Worm (Caenorhabditis elegans): Measurements from ENCODE around the gene pph-1.

The pph-1 gene

DNA sequence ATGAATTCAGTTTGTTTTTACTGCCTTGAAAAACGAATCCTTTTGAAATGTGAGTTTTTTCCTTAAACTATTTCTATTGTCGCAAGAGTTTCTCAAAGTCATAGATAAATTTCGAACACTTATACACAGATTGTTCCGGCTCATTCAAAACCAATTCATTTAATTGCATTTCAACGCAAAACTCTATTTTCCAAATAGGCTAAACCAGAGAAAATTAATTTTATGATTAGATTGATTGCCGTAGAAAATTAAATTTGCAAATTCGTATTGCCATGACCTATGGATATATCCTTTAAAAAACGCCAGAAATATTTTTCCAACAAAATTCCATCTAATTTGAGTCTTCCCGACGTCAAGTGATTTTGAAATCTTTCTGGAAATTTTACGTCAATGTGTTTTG lies 26.4 kb upstream of the pph-1 start:
- TF ChIP-seq dsc-1 (tag; optimal IDR thresholded peaks at IDR 0.05) (peak; percentile 4), fos-1 (tag; optimal IDR thresholded peaks at IDR 0.05) (no peak), lin-14 (GFP tag; optimal IDR thresholded peaks at IDR 0.05) (peak; percentile 29), mab-9 (GFP tag; IDR thresholded peaks at IDR 0.05) (no peak), nhr-71 (tag; optimal IDR thresholded peaks at IDR 0.05) (peak; percentile 15)

DNA sequence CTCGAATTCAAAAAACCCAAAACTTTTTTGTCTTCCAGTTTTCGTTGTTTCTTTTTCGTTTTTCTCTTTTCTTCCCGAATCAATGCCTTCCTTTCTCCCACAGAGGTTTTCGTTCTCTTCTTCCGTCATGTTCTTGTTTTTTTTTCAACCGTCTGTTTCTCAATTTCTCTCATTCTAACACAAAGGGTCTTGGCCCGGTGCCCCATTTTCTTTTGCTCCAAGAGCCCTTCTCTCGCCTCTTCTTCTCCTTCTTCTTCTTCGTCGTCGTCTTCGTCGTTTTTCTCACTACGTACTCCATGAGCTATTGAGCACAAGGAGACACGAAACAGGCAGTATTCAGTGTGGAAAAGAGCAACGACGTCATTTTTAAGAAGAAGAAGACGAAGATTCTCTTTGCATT lies 24.9 kb upstream of the pph-1 start:
- TF ChIP-seq efl-1 (optimal IDR thresholded peaks at IDR 0.05) = peak; percentile 13 to 29
- TF ChIP-seq efl-1 (GFP tag; optimal IDR thresholded peaks at IDR 0.05 in 1 of 2) = no peak
- peak; percentile 45 for TF ChIP-seq fkh-10 (GFP tag; optimal IDR thresholded peaks at IDR 0.05)
- TF ChIP-seq xbp-1 (tag; optimal IDR thresholded peaks at IDR 0.05) = peak; percentile 32
- TF ChIP-seq lsy-2 (tag; optimal IDR thresholded peaks at IDR 0.05) = peak in 1 of 2 experiments; percentile 55
- TF ChIP-seq dpl-1 (GFP tag; optimal IDR thresholded peaks at IDR 0.05) = peak in 1 of 3 experiments; percentile 12
- peak; percentile 3 for TF ChIP-seq zag-1 (tag; optimal IDR thresholded peaks at IDR 0.05)
- TF ChIP-seq irx-1 (tag; optimal IDR thresholded peaks at IDR 0.05) = no peak
- peak; percentile 18 for TF ChIP-seq unc-86 (tag; optimal IDR thresholded peaks at IDR 0.05)
- peak; percentile 26 for TF ChIP-seq snu-23 (GFP tag; optimal IDR thresholded peaks at IDR 0.05)
- no peak for TF ChIP-seq lin-35 (GFP tag; optimal IDR thresholded peaks at IDR 0.05)
- no peak for TF ChIP-seq pqm-1 (tag; optimal IDR thresholded peaks at IDR 0.05)
- no peak for TF ChIP-seq ets-5 (GFP tag; IDR thresholded peaks at IDR 0.05)
- peak; percentile 51 for TF ChIP-seq nhr-71 (tag; optimal IDR thresholded peaks at IDR 0.05)
- TF ChIP-seq skn-1 (tag; optimal IDR thresholded peaks at IDR 0.05) = no peak
- peak; percentile 28 for TF ChIP-seq rnt-1 (tag; optimal IDR thresholded peaks at IDR 0.05)
- TF ChIP-seq mep-1 (tag; optimal IDR thresholded peaks at IDR 0.05) = peak; percentile 5
- peak; percentile 88 for TF ChIP-seq lin-14 (GFP tag; optimal IDR thresholded peaks at IDR 0.05)
- no peak for TF ChIP-seq hpl-2 (GFP tag; optimal IDR thresholded peaks at IDR 0.05)
- TF ChIP-seq sptf-1 (tag; optimal IDR thresholded peaks at IDR 0.05) = no peak
- TF ChIP-seq fkh-8 (tag; optimal IDR thresholded peaks at IDR 0.05) = peak; percentile 3
- peak in 1 of 3 experiments; percentile 51 for TF ChIP-seq ceh-82 (tag; optimal IDR thresholded peaks at IDR 0.05)
- TF ChIP-seq dsc-1 (tag; optimal IDR thresholded peaks at IDR 0.05) = peak; percentile 50
- TF ChIP-seq nhr-47 (tag; optimal IDR thresholded peaks at IDR 0.05) = peak; percentile 37
- TF ChIP-seq ceh-8 (GFP tag; optimal IDR thresholded peaks at IDR 0.05) = no peak

DNA sequence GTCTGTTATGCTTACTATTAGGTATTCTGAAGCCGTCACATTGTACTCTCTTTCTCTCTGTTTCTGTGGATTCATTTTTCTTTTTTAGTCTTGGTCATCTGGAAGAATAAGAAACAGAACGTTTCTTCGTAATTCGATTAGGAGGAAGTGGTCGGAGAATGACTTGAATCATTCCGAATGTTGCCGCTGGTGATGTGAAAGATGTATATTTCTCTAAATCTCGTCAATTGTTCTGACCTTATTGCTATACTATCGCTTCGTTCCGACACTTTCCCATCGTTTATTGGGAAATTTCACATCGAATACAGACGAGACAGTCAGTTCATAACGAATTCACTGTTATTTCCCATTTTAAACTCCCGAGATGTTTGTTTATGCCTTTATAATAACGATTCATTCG lies 23.3 kb upstream of the pph-1 start:
- peak; percentile 44 for TF ChIP-seq lin-14 (GFP tag; optimal IDR thresholded peaks at IDR 0.05)
- no peak for TF ChIP-seq ceh-90 (tag; optimal IDR thresholded peaks at IDR 0.05)
- TF ChIP-seq blmp-1 (tag; optimal IDR thresholded peaks at IDR 0.05) = peak; percentile 73

DNA sequence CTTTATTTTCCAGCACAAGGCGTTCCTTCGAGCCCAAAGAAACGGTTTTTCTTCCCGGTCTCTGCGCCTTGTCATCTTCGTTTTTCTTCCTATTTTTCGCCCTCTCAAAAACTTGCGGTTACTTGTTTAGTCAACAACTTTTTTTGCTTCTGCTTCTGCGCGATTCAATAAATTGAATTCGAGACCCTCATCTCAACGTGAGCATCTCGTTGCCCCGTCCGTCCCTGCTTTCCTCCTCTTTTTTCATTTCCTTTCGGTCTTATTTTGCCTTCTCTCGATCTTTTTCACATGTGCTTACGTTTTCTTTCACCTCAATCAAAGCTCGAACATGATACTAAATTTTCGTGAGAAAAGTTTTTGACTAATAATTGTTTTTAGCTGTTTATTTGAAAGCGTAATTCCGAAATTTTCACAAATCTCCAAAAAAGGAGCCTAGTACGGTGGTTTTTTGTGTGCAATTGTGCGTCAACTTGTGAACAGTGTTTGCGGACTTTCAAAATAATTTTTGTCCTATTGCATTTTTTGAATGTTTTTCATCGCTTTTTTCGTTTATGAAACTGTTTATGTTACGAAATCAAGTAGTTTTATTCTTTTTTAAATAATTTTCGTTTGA lies 22.3 kb upstream of the pph-1 start:
- no peak for TF ChIP-seq nhr-28 (tag; optimal IDR thresholded peaks at IDR 0.05)
- peak; percentile 55 for TF ChIP-seq mep-1 (tag; optimal IDR thresholded peaks at IDR 0.05)
- TF ChIP-seq snu-23 (GFP tag; optimal IDR thresholded peaks at IDR 0.05) = peak; percentile 12
- TF ChIP-seq lsy-2 (tag; optimal IDR thresholded peaks at IDR 0.05) = peak; percentile 52 to 88
- TF ChIP-seq lin-35 (GFP tag; optimal IDR thresholded peaks at IDR 0.05) = peak in 1 of 2 experiments; percentile 30
- TF ChIP-seq ceh-88 (GFP tag; IDR thresholded peaks at IDR 0.05) = no peak
- peak; percentile 51 for TF ChIP-seq lin-14 (GFP tag; optimal IDR thresholded peaks at IDR 0.05)
- TF ChIP-seq nhr-47 (tag; optimal IDR thresholded peaks at IDR 0.05) = peak; percentile 2
- TF ChIP-seq efl-1 (optimal IDR thresholded peaks at IDR 0.05) = peak in 1 of 2 experiments; percentile 15
- peak; percentile 10 to 92 for TF ChIP-seq efl-1 (GFP tag; optimal IDR thresholded peaks at IDR 0.05 in 1 of 2)
- TF ChIP-seq dpl-1 (GFP tag; optimal IDR thresholded peaks at IDR 0.05) = peak in 1 of 3 experiments; percentile 28
- peak; percentile 2 for TF ChIP-seq blmp-1 (tag; optimal IDR thresholded peaks at IDR 0.05)
- TF ChIP-seq fkh-8 (tag; optimal IDR thresholded peaks at IDR 0.05) = no peak
- TF ChIP-seq fkh-10 (GFP tag; optimal IDR thresholded peaks at IDR 0.05) = peak; percentile 66
- peak; percentile 77 for TF ChIP-seq F16B12.6 (tag; optimal IDR thresholded peaks at IDR 0.05)

All from whole organism, L1 larva.